Fruit fly (Drosophila melanogaster) whole organism, embryonic: ENCODE data around the gene Pdfr.
A peak's percentile ranks its signal among the peaks of the same experiment; 100 is the strongest.

Source experiments
- Atf-2 ChIP-seq: fragments of 200-800 bp; sonication (Bioruptor generic); optimal IDR thresholded peaks from 2 replicates; lab custom pipeline; 2016; ENCODE audit warnings: missing biosample characterization, missing genetic modification characterization
- Awh ChIP-seq: fragments of 200-800 bp; sonication (Bioruptor generic); IDR thresholded peaks from 2 replicates; pipeline ENCODE4, ENCODE4 v1.3.6; 2022; ENCODE audit warnings: missing biosample characterization, missing genetic modification characterization
- BEAF-32 ChIP-seq: fragments of 200-800 bp; sonication (Bioruptor generic); optimal IDR thresholded peaks from 3 replicates; lab custom pipeline; 2017; ENCODE audit warnings: missing biosample characterization, missing genetic modification characterization, mild to moderate bottlenecking, moderate library complexity, missing genetic modification reagents
- CG11093 ChIP-seq: fragments of 200-800 bp; sonication (Bioruptor generic); IDR thresholded peaks from 3 replicates; pipeline ENCODE4 v1.3.6; 2022; ENCODE audit warnings: missing biosample characterization, missing genetic modification characterization
- CG11504 ChIP-seq: fragments of 200-800 bp; sonication (Bioruptor generic); optimal IDR thresholded peaks from 3 replicates; lab custom pipeline; 2019; ENCODE audit warnings: missing biosample characterization, mild to moderate bottlenecking, missing genetic modification characterization, moderate library complexity
- CG11695 ChIP-seq: fragments of 200-800 bp; sonication (Bioruptor generic); IDR thresholded peaks from 3 replicates; pipeline ENCODE4 v1.3.6; 2022; ENCODE audit warnings: missing biosample characterization, missing genetic modification characterization
- CG12236 ChIP-seq: fragments of 200-800 bp; sonication (Bioruptor generic); optimal IDR thresholded peaks from 2 replicates; lab custom pipeline; 2016; ENCODE audit warnings: missing biosample characterization, missing genetic modification characterization
- CG12942 ChIP-seq: fragments of 200-800 bp; sonication (Bioruptor generic); optimal IDR thresholded peaks from 3 replicates; lab custom pipeline; 2016; ENCODE audit warnings: missing biosample characterization, missing genetic modification characterization
- CG13296 ChIP-seq: fragments of 200-800 bp; sonication (Bioruptor generic); optimal IDR thresholded peaks from 3 replicates; lab custom pipeline; 2018; ENCODE audit warnings: missing biosample characterization, mild to moderate bottlenecking, missing genetic modification characterization
- CG15073 ChIP-seq: fragments of 200-800 bp; sonication (Bioruptor generic); optimal IDR thresholded peaks from 2 replicates; lab custom pipeline; 2016; ENCODE audit warnings: missing biosample characterization, missing genetic modification characterization
- CG17328 ChIP-seq: fragments of 200-800 bp; sonication (Bioruptor generic); IDR thresholded peaks from 2 replicates; pipeline ENCODE4 v1.3.6; 2022; ENCODE audit warnings: missing biosample characterization, missing genetic modification characterization
- CG17359 ChIP-seq: fragments of 200-800 bp; sonication (Bioruptor generic); optimal IDR thresholded peaks from 3 replicates; lab custom pipeline; 2018; ENCODE audit warnings: missing biosample characterization, mild to moderate bottlenecking, missing genetic modification characterization, moderate library complexity
- CG17829 ChIP-seq: fragments of 200-800 bp; optimal IDR thresholded peaks from 2 replicates; lab custom pipeline; 2019; ENCODE audit warnings: missing biosample characterization, mild to moderate bottlenecking, missing genetic modification characterization, moderate library complexity
- CG17912 ChIP-seq: fragments of 200-800 bp; sonication (Bioruptor generic); optimal IDR thresholded peaks from 2 replicates; lab custom pipeline; 2018; ENCODE audit warnings: missing biosample characterization, mild to moderate bottlenecking, missing genetic modification characterization
- CG2199 ChIP-seq: fragments of 200-800 bp; sonication (Bioruptor generic); IDR thresholded peaks from 3 replicates; pipeline ENCODE4 v1.3.6; 2022; ENCODE audit warnings: missing biosample characterization, missing genetic modification characterization
- CG2889 ChIP-seq: fragments of 200-800 bp; sonication (Bioruptor generic); IDR thresholded peaks from 3 replicates; pipeline ENCODE4 v1.3.6; 2022; ENCODE audit warnings: missing biosample characterization, missing genetic modification characterization
- CG3065 ChIP-seq: fragments of 200-800 bp; sonication (Bioruptor generic); optimal IDR thresholded peaks from 2 replicates; lab custom pipeline; 2016; ENCODE audit warnings: missing biosample characterization, missing genetic modification characterization
- CG3163 ChIP-seq: fragments of 200-800 bp; sonication (Bioruptor generic); optimal IDR thresholded peaks from 3 replicates; lab custom pipeline; 2016; ENCODE audit warnings: missing biosample characterization, missing genetic modification characterization
- CG7786 ChIP-seq: fragments of 200-800 bp; sonication (Bioruptor generic); optimal IDR thresholded peaks from 2 replicates; lab custom pipeline; 2016; ENCODE audit warnings: missing biosample characterization, missing genetic modification characterization
- CG9437 ChIP-seq: fragments of 200-800 bp; sonication (Bioruptor generic); optimal IDR thresholded peaks from 2 replicates; lab custom pipeline; 2018; ENCODE audit warnings: missing biosample characterization, mild to moderate bottlenecking, missing genetic modification characterization
- Deaf1 ChIP-seq: fragments of 200-800 bp; optimal IDR thresholded peaks from 3 replicates; lab custom pipeline; 2019; ENCODE audit warnings: missing biosample characterization, mild to moderate bottlenecking, missing genetic modification characterization, moderate library complexity
- HHEX ChIP-seq: fragments of 200-800 bp; sonication (Bioruptor generic); optimal IDR thresholded peaks from 3 replicates; lab custom pipeline; 2017; ENCODE audit warnings: missing biosample characterization, mild to moderate bottlenecking, missing genetic modification characterization, missing genetic modification reagents
- Hmx ChIP-seq: fragments of 200-800 bp; sonication (Bioruptor generic); optimal IDR thresholded peaks from 2 replicates; lab custom pipeline; 2016; ENCODE audit warnings: missing biosample characterization, missing genetic modification characterization
- Max ChIP-seq: fragments of 200-800 bp; sonication (Bioruptor generic); optimal IDR thresholded peaks from 2 replicates; lab custom pipeline; 2016; ENCODE audit warnings: missing biosample characterization, mild to moderate bottlenecking, missing genetic modification characterization
- Nf-YB ChIP-seq: fragments of 200-800 bp; sonication (Bioruptor generic); optimal IDR thresholded peaks from 3 replicates; lab custom pipeline; 2019; ENCODE audit warnings: missing biosample characterization, mild to moderate bottlenecking, missing genetic modification characterization, moderate library complexity
- Nf-YC ChIP-seq: fragments of 200-800 bp; optimal IDR thresholded peaks from 3 replicates; lab custom pipeline; 2019; ENCODE audit warnings: missing biosample characterization, mild to moderate bottlenecking, missing genetic modification characterization, moderate library complexity
- Poxn ChIP-seq: fragments of 200-800 bp; sonication (Bioruptor generic); IDR thresholded peaks from 2 replicates; pipeline ENCODE4 v1.3.6; 2022; ENCODE audit warnings: missing biosample characterization, missing genetic modification characterization
- Spps ChIP-seq: fragments of 200-800 bp; sonication (Bioruptor generic); optimal IDR thresholded peaks from 2 replicates; lab custom pipeline; 2018; ENCODE audit warnings: missing biosample characterization, mild to moderate bottlenecking, missing genetic modification characterization
- Tbp ChIP-seq: fragments of >200 bp; optimal IDR thresholded peaks from 2 replicates; lab custom pipeline; 2018; ENCODE audit warnings: missing biosample characterization, missing genetic modification characterization
- Usf ChIP-seq: fragments of 200-800 bp; sonication (Bioruptor generic); optimal IDR thresholded peaks from 2 replicates; lab custom pipeline; 2017; ENCODE audit warnings: missing genotype, missing biosample characterization, missing genetic modification characterization
- cas ChIP-seq: fragments of 200-800 bp; sonication (Bioruptor generic); IDR thresholded peaks from 2 replicates; pipeline ENCODE4 v1.3.6; 2022; ENCODE audit warnings: missing biosample characterization, missing genetic modification characterization
- dan ChIP-seq: fragments of 200-800 bp; sonication (Bioruptor generic); IDR thresholded peaks from 2 replicates; pipeline ENCODE4 v1.3.6; 2022; ENCODE audit warnings: missing biosample characterization, missing genetic modification characterization
- eyg ChIP-seq: fragments of 200-800 bp; sonication (Bioruptor generic); optimal IDR thresholded peaks from 3 replicates; lab custom pipeline; 2016; ENCODE audit warnings: missing biosample characterization, missing genetic modification characterization
- gcm ChIP-seq: fragments of 200-800 bp; sonication (Bioruptor generic); optimal IDR thresholded peaks from 2 replicates; lab custom pipeline; 2019; ENCODE audit warnings: missing biosample characterization, mild to moderate bottlenecking, missing genetic modification characterization, moderate library complexity
- gsb-n ChIP-seq: fragments of 200-800 bp; sonication (Bioruptor generic); optimal IDR thresholded peaks from 3 replicates; lab custom pipeline; 2018; ENCODE audit warnings: missing biosample characterization, mild to moderate bottlenecking, missing genetic modification characterization
- hth ChIP-seq: fragments of >200 bp; optimal IDR thresholded peaks from 2 replicates; lab custom pipeline; 2017; ENCODE audit warnings: inconsistent platforms
- kah ChIP-seq: fragments of 200-800 bp; sonication (Bioruptor generic); optimal IDR thresholded peaks from 2 replicates; lab custom pipeline; 2018; ENCODE audit warnings: missing biosample characterization, mild to moderate bottlenecking, missing genetic modification characterization
- kni ChIP-seq: fragments of 200-800 bp; sonication (Bioruptor generic); optimal IDR thresholded peaks from 3 replicates; lab custom pipeline; 2017; ENCODE audit warnings: mild to moderate bottlenecking, missing biosample characterization, missing genetic modification reagents, missing genetic modification characterization
- nerfin-2 ChIP-seq: fragments of 200-800 bp; sonication (Bioruptor generic); IDR thresholded peaks from 2 replicates; pipeline ENCODE4 v1.3.6; 2022; ENCODE audit warnings: missing biosample characterization, missing genetic modification characterization; ENCODE audit not compliant: partially characterized antibody
- pita ChIP-seq: fragments of 200-800 bp; sonication (Bioruptor generic); optimal IDR thresholded peaks from 2 replicates; lab custom pipeline; 2017; ENCODE audit warnings: missing biosample characterization, mild to moderate bottlenecking, missing genetic modification characterization
- psq ChIP-seq: fragments of 200-800 bp; sonication (Bioruptor generic); optimal IDR thresholded peaks from 2 replicates; lab custom pipeline; 2017; ENCODE audit warnings: missing biosample characterization, missing genetic modification characterization
- row ChIP-seq: fragments of 200-800 bp; sonication (Bioruptor generic); IDR thresholded peaks from 3 replicates; pipeline ENCODE4 v1.3.6; 2022; ENCODE audit warnings: missing biosample characterization, missing genetic modification characterization
- run ChIP-seq: fragments of 200-800 bp; sonication (Bioruptor generic); optimal IDR thresholded peaks from 3 replicates; lab custom pipeline; 2018; ENCODE audit warnings: missing biosample characterization, mild to moderate bottlenecking, missing genetic modification characterization
- trem ChIP-seq: fragments of 200-800 bp; optimal IDR thresholded peaks from 3 replicates; lab custom pipeline; 2019; ENCODE audit warnings: missing biosample characterization, mild to moderate bottlenecking, missing genetic modification characterization, moderate library complexity
- twi ChIP-seq: fragments of 200-800 bp; optimal IDR thresholded peaks from 2 replicates; lab custom pipeline; 2019; ENCODE audit warnings: missing biosample characterization, mild to moderate bottlenecking, missing genetic modification characterization, moderate library complexity

Gene Pdfr

dm6 chrX:2516199-2516598, 35.8 kb upstream of the Pdfr start:
- TF ChIP-seq row (GFP tag; lab: Robert Waterston, UW), result no peak
- TF ChIP-seq CG17912 (GFP tag; lab: Kevin White, UChicago), result no peak
- TF ChIP-seq CG12942 (GFP tag; lab: Kevin White, UChicago), result no peak
- no peak for TF ChIP-seq kni (GFP tag; lab: Kevin White, UChicago)
- no peak for TF ChIP-seq cas (GFP tag; lab: Robert Waterston, UW)
- TF ChIP-seq CG3163 (GFP tag; lab: Kevin White, UChicago), result no peak
- TF ChIP-seq gsb-n (tag; lab: Kevin White, UChicago), result no peak
- no peak for TF ChIP-seq CG9437 (GFP tag; lab: Kevin White, UChicago)
- no peak for TF ChIP-seq pita (GFP tag; lab: Kevin White, UChicago)
- no peak for TF ChIP-seq Awh
- TF ChIP-seq CG17359 (tag; lab: Kevin White, UChicago), result no peak
- TF ChIP-seq Spps (tag; lab: Kevin White, UChicago), result no peak
- no peak for TF ChIP-seq CG17829
- no peak for TF ChIP-seq nerfin-2
- no peak for TF ChIP-seq dan (GFP tag; lab: Robert Waterston, UW)
- no peak for TF ChIP-seq CG7786 (GFP tag; lab: Kevin White, UChicago)

- no peak for TF ChIP-seq Hmx (GFP tag; lab: Kevin White, UChicago)
- TF ChIP-seq run, result no peak
- no peak for TF ChIP-seq hth (lab: Kevin White, UChicago)
- peak; percentile 96 for TF ChIP-seq CG11504 (tag; lab: Kevin White, UChicago)
- no peak for TF ChIP-seq HHEX (GFP tag; lab: Kevin White, UChicago)
- TF ChIP-seq psq (GFP tag; lab: Kevin White, UChicago), result no peak
- TF ChIP-seq CG17328 (GFP tag; lab: Robert Waterston, UW), result no peak
- TF ChIP-seq Nf-YC (tag; lab: Kevin White, UChicago), result peak; percentile 73
- no peak for TF ChIP-seq CG3065 (GFP tag; lab: Kevin White, UChicago)
- no peak for TF ChIP-seq CG11093 (GFP tag; lab: Robert Waterston, UW)
- peak; percentile 71 for TF ChIP-seq Nf-YB (GFP tag; lab: Kevin White, UChicago)
- TF ChIP-seq BEAF-32 (GFP tag; lab: Kevin White, UChicago), result no peak
- no peak for TF ChIP-seq Tbp (GFP tag; lab: Kevin White, UChicago)
- 0 out of 3 replicates have a peak, but pooled peaks have one; percentile 59 for TF ChIP-seq CG2199 (GFP tag; lab: Robert Waterston, UW)
- peak; percentile 73 for TF ChIP-seq Atf-2
- no peak for TF ChIP-seq CG13296 (GFP tag; lab: Kevin White, UChicago)
- TF ChIP-seq gcm (GFP tag; lab: Kevin White, UChicago), result no peak
- no peak for TF ChIP-seq kah (GFP tag; lab: Kevin White, UChicago)
- TF ChIP-seq Poxn, result no peak
- TF ChIP-seq Deaf1 (tag; lab: Kevin White, UChicago), result peak; percentile 89
- no peak for TF ChIP-seq CG11695 (GFP tag; lab: Robert Waterston, UW)
- no peak for TF ChIP-seq Max (GFP tag; lab: Kevin White, UChicago)
- TF ChIP-seq CG12236 (GFP tag; lab: Kevin White, UChicago), result no peak
- TF ChIP-seq CG2889 (GFP tag; lab: Robert Waterston, UW), result no peak
- no peak for TF ChIP-seq twi (tag; lab: Kevin White, UChicago)
- TF ChIP-seq CG15073 (GFP tag; lab: Kevin White, UChicago), result no peak
- TF ChIP-seq Usf (GFP tag; lab: Kevin White, UChicago), result no peak
- TF ChIP-seq eyg (GFP tag; lab: Kevin White, UChicago), result no peak
- no peak for TF ChIP-seq trem
These were observed 34.3 kb upstream of the Pdfr start for dm6 chrX:2517525-2518294.
